Fruit fly (Drosophila melanogaster) whole organism, embryonic: ENCODE data around the gene ago.

Experiments
- Adf1 ChIP-seq: fragments of 200-800 bp; sonication (Bioruptor generic); IDR thresholded peaks from 2 replicates; pipeline ENCODE4 v1.3.6; 2022; ENCODE audit warnings: missing biosample characterization, missing genetic modification characterization
- CG10543 ChIP-seq: fragments of 200-800 bp; sonication (Bioruptor generic); optimal IDR thresholded peaks from 3 replicates; lab custom pipeline; 2017; ENCODE audit warnings: missing biosample characterization, mild to moderate bottlenecking, missing genetic modification characterization, moderate library complexity
- CG11247 ChIP-seq: fragments of 200-800 bp; sonication (Bioruptor generic); IDR thresholded peaks from 2 replicates; pipeline ENCODE4 v1.3.6; 2022; ENCODE audit warnings: missing biosample characterization, missing genetic modification characterization
- CG12104 ChIP-seq: fragments of 200-800 bp; sonication (Bioruptor generic); optimal IDR thresholded peaks from 3 replicates; lab custom pipeline; 2016; ENCODE audit warnings: missing biosample characterization, missing genetic modification characterization
- CG14710 ChIP-seq: fragments of 200-800 bp; sonication (Bioruptor generic); optimal IDR thresholded peaks from 3 replicates; lab custom pipeline; 2019; ENCODE audit warnings: missing biosample characterization, mild to moderate bottlenecking, missing genetic modification characterization, moderate library complexity
- CG15601 ChIP-seq: fragments of 200-800 bp; sonication (Bioruptor generic); optimal IDR thresholded peaks from 3 replicates; lab custom pipeline; 2019; ENCODE audit warnings: missing biosample characterization, mild to moderate bottlenecking, missing genetic modification characterization, moderate library complexity
- CG17328 ChIP-seq: fragments of 200-800 bp; sonication (Bioruptor generic); IDR thresholded peaks from 2 replicates; pipeline ENCODE4 v1.3.6; 2022; ENCODE audit warnings: missing biosample characterization, missing genetic modification characterization
- CG17385 ChIP-seq: fragments of 200-800 bp; sonication (Bioruptor generic); optimal IDR thresholded peaks from 3 replicates; lab custom pipeline; 2018; ENCODE audit warnings: missing biosample characterization, mild to moderate bottlenecking, missing genetic modification characterization
- CG17802 ChIP-seq: fragments of 200-800 bp; sonication (Bioruptor generic); optimal IDR thresholded peaks from 2 replicates; lab custom pipeline; 2018; ENCODE audit warnings: missing biosample characterization, mild to moderate bottlenecking, missing genetic modification characterization, moderate library complexity
- CG17829 ChIP-seq: fragments of 200-800 bp; optimal IDR thresholded peaks from 2 replicates; lab custom pipeline; 2019; ENCODE audit warnings: missing biosample characterization, mild to moderate bottlenecking, missing genetic modification characterization, moderate library complexity
- CG18599 ChIP-seq: fragments of 200-800 bp; sonication (Bioruptor generic); optimal IDR thresholded peaks from 3 replicates; lab custom pipeline; 2017; ENCODE audit warnings: missing biosample characterization, missing genetic modification characterization, mild to moderate bottlenecking, moderate library complexity, missing genetic modification reagents
- CG2116 ChIP-seq: fragments of 200-800 bp; sonication (Bioruptor generic); optimal IDR thresholded peaks from 3 replicates; lab custom pipeline; 2018; ENCODE audit warnings: missing biosample characterization, mild to moderate bottlenecking, missing genetic modification characterization
- CG31224 ChIP-seq: fragments of 200-800 bp; sonication (Bioruptor generic); IDR thresholded peaks from 2 replicates; pipeline ENCODE4 v1.3.6; 2022; ENCODE audit warnings: missing biosample characterization, missing genetic modification characterization
- CG3995 ChIP-seq: fragments of 200-800 bp; sonication (Bioruptor generic); optimal IDR thresholded peaks from 3 replicates; lab custom pipeline; 2016; ENCODE audit warnings: missing biosample characterization, missing genetic modification characterization
- CG4328 ChIP-seq: fragments of 200-800 bp; sonication (Bioruptor generic); optimal IDR thresholded peaks from 3 replicates; lab custom pipeline; 2017; ENCODE audit warnings: missing biosample characterization, missing genetic modification reagents, missing genetic modification characterization
- CG4424 ChIP-seq: fragments of 200-800 bp; sonication (Bioruptor generic); optimal IDR thresholded peaks from 3 replicates; lab custom pipeline; 2016; ENCODE audit warnings: missing biosample characterization, missing genetic modification characterization
- CG6791 ChIP-seq: fragments of 200-800 bp; sonication (Bioruptor generic); IDR thresholded peaks from 3 replicates; pipeline ENCODE4 v1.3.6; 2022; ENCODE audit warnings: missing biosample characterization, missing genetic modification characterization; ENCODE audit not compliant: partially characterized antibody
- CG6813 ChIP-seq: fragments of 200-800 bp; sonication (Bioruptor generic); optimal IDR thresholded peaks from 2 replicates; lab custom pipeline; 2017; ENCODE audit warnings: missing biosample characterization, missing genetic modification characterization, mild to moderate bottlenecking, moderate library complexity, missing genetic modification reagents
- CG8359 ChIP-seq: fragments of 200-800 bp; sonication (Bioruptor generic); optimal IDR thresholded peaks from 2 replicates; lab custom pipeline; 2017; ENCODE audit warnings: missing biosample characterization, mild to moderate bottlenecking, missing genetic modification characterization, borderline replicate concordance
- CG8388 ChIP-seq: fragments of 200-800 bp; sonication (Bioruptor generic); optimal IDR thresholded peaks from 2 replicates; lab custom pipeline; 2019; ENCODE audit warnings: missing biosample characterization, mild to moderate bottlenecking, missing genetic modification characterization, moderate library complexity
- CG8765 ChIP-seq: fragments of 200-800 bp; sonication (Bioruptor generic); IDR thresholded peaks from 2 replicates; pipeline ENCODE4 v1.3.6; 2022; ENCODE audit warnings: missing biosample characterization, missing genetic modification characterization
- CG9876 ChIP-seq: fragments of 200-800 bp; sonication (Bioruptor generic); optimal IDR thresholded peaks from 2 replicates; lab custom pipeline; 2016; ENCODE audit warnings: missing biosample characterization, missing genetic modification characterization
- Doc2 ChIP-seq: fragments of 200-800 bp; sonication (Bioruptor generic); IDR thresholded peaks from 2 replicates; pipeline ENCODE4 v1.3.6; 2022; ENCODE audit warnings: missing biosample characterization, missing genetic modification characterization
- Fer2 ChIP-seq: fragments of 200-800 bp; sonication (Bioruptor generic); optimal IDR thresholded peaks from 2 replicates; lab custom pipeline; 2018; ENCODE audit warnings: missing biosample characterization, mild to moderate bottlenecking, missing genetic modification characterization, moderate library complexity
- Hr3 ChIP-seq: fragments of 200-800 bp; sonication (Bioruptor generic); optimal IDR thresholded peaks from 3 replicates; lab custom pipeline; 2016; ENCODE audit warnings: missing biosample characterization, missing genetic modification characterization
- Kr ChIP-seq: fragments of 200-800 bp; sonication (Bioruptor generic); optimal IDR thresholded peaks from 2 replicates; lab custom pipeline; 2017; ENCODE audit warnings: missing biosample characterization, mild to moderate bottlenecking, missing genetic modification characterization
- Meics ChIP-seq: fragments of 200-800 bp; sonication (Bioruptor generic); optimal IDR thresholded peaks from 2 replicates; lab custom pipeline; 2017; ENCODE audit warnings: missing biosample characterization, mild to moderate bottlenecking, missing genetic modification characterization
- Mes4 ChIP-seq: fragments of 200-800 bp; sonication (Bioruptor generic); optimal IDR thresholded peaks from 2 replicates; lab custom pipeline; 2016; ENCODE audit warnings: missing biosample characterization, missing genetic modification characterization
- Oaz ChIP-seq: fragments of 200-800 bp; sonication (Bioruptor generic); IDR thresholded peaks from 2 replicates; pipeline ENCODE4 v1.3.6; 2022; ENCODE audit warnings: missing biosample characterization, missing genetic modification characterization
- PHDP ChIP-seq: fragments of 200-800 bp; sonication (Bioruptor generic); optimal IDR thresholded peaks from 3 replicates; lab custom pipeline; 2018; ENCODE audit warnings: missing biosample characterization, mild to moderate bottlenecking, missing genetic modification characterization, moderate library complexity
- Sox100B ChIP-seq: fragments of 200-800 bp; sonication (Bioruptor generic); optimal IDR thresholded peaks from 3 replicates; lab custom pipeline; 2018; ENCODE audit warnings: missing biosample characterization, mild to moderate bottlenecking, missing genetic modification characterization
- bsh ChIP-seq, 2 experiments: fragments of 200-800 bp; sonication (Bioruptor generic); optimal IDR thresholded peaks; 2 replicates each; lab custom pipeline; 2017 to 2018; ENCODE audit warnings: mild to moderate bottlenecking in 2 of 2, missing biosample characterization in 2 of 2, missing genetic modification characterization in 2 of 2, moderate library complexity in 1 of 2
- chm ChIP-seq: fragments of 200-800 bp; sonication (Bioruptor generic); IDR thresholded peaks from 2 replicates; pipeline ENCODE4 v1.3.6; 2022; ENCODE audit warnings: missing biosample characterization, missing genetic modification characterization
- ci ChIP-seq: fragments of 200-800 bp; sonication (Bioruptor generic); IDR thresholded peaks from 3 replicates; pipeline ENCODE4 v1.3.6; 2022; ENCODE audit warnings: missing biosample characterization, missing genetic modification characterization
- da ChIP-seq: fragments of 200-800 bp; sonication (Bioruptor generic); optimal IDR thresholded peaks from 2 replicates; lab custom pipeline; 2016; ENCODE audit warnings: missing biosample characterization, missing genetic modification characterization
- dan ChIP-seq: fragments of 200-800 bp; sonication (Bioruptor generic); IDR thresholded peaks from 2 replicates; pipeline ENCODE4 v1.3.6; 2022; ENCODE audit warnings: missing biosample characterization, missing genetic modification characterization
- dpn ChIP-seq, 2 experiments: fragments of 200-800 bp; sonication (Bioruptor generic); optimal IDR thresholded peaks; 3 replicates each; lab custom pipeline; 2016; ENCODE audit warnings: missing biosample characterization in 2 of 2, missing genetic modification characterization in 2 of 2
- gro ChIP-seq: fragments of 200-800 bp; sonication (Bioruptor generic); optimal IDR thresholded peaks from 2 replicates; lab custom pipeline; 2016; ENCODE audit warnings: missing biosample characterization, missing genetic modification characterization
- hb ChIP-seq: fragments of 200-800 bp; sonication (Bioruptor generic); IDR thresholded peaks from 3 replicates; pipeline ENCODE4 v1.3.6; 2022; ENCODE audit warnings: missing biosample characterization, missing genetic modification characterization; ENCODE audit not compliant: partially characterized antibody
- hth ChIP-seq: fragments of >200 bp; optimal IDR thresholded peaks from 2 replicates; lab custom pipeline; 2017; ENCODE audit warnings: inconsistent platforms
- insv ChIP-seq, 2 experiments: fragments of 200-800 bp; sonication (Bioruptor generic); optimal IDR thresholded peaks; 3 replicates each; lab custom pipeline; 2016 to 2018; ENCODE audit warnings: missing biosample characterization in 2 of 2, missing genetic modification characterization in 2 of 2
- lmd ChIP-seq: fragments of 200-800 bp; sonication (Bioruptor generic); IDR thresholded peaks from 2 replicates; pipeline ENCODE4 v1.3.6; 2022; ENCODE audit warnings: missing biosample characterization, missing genetic modification characterization
- lola ChIP-seq, 3 experiments: fragments of >200 bp in 2 of 3; fragments of 200-800 bp in 1 of 3; sonication (Bioruptor generic) in 1 of 3; optimal IDR thresholded peaks; 2 replicates each; lab custom pipeline; 2017 to 2019; ENCODE audit warnings: missing biosample characterization in 3 of 3, missing genetic modification characterization in 3 of 3, mild to moderate bottlenecking in 1 of 3, moderate library complexity in 1 of 3
- maf-S ChIP-seq: fragments of 200-800 bp; sonication (Bioruptor generic); optimal IDR thresholded peaks from 2 replicates; lab custom pipeline; 2016; ENCODE audit warnings: missing biosample characterization, missing genetic modification characterization
- nerfin-2 ChIP-seq: fragments of 200-800 bp; sonication (Bioruptor generic); IDR thresholded peaks from 2 replicates; pipeline ENCODE4 v1.3.6; 2022; ENCODE audit warnings: missing biosample characterization, missing genetic modification characterization; ENCODE audit not compliant: partially characterized antibody
- pros ChIP-seq: fragments of 200-800 bp; sonication (Bioruptor generic); optimal IDR thresholded peaks from 3 replicates; lab custom pipeline; 2019; ENCODE audit warnings: missing biosample characterization, mild to moderate bottlenecking, missing genetic modification characterization, moderate library complexity
- stc ChIP-seq: fragments of 200-800 bp; sonication (Bioruptor generic); IDR thresholded peaks from 2 replicates; pipeline ENCODE4 v1.3.6; 2022; ENCODE audit warnings: missing biosample characterization, missing genetic modification characterization
- tll ChIP-seq, 2 experiments: fragments of 200-800 bp in 1 of 2; fragments of >200 bp in 1 of 2; sonication (Bioruptor generic) in 1 of 2; optimal IDR thresholded peaks; 2 replicates each; lab custom pipeline; 2017 to 2019; ENCODE audit warnings: missing biosample characterization in 2 of 2, missing genetic modification characterization in 2 of 2, mild to moderate bottlenecking in 1 of 2, moderate library complexity in 1 of 2
- yki ChIP-seq: fragments of >200 bp; optimal IDR thresholded peaks from 3 replicates; lab custom pipeline; 2018

ago gene

dm6 chr3L:4252121-4252861 is 1.8 kb downstream of the ago start:
- no peak for TF ChIP-seq hb
- TF ChIP-seq CG8388 (GFP tag; lab: Kevin White, UChicago) = no peak
- TF ChIP-seq CG17328 (GFP tag; lab: Robert Waterston, UW) = no peak
- TF ChIP-seq CG3995 (GFP tag; lab: Kevin White, UChicago) = peak; percentile 92
- TF ChIP-seq CG17802 (tag; lab: Kevin White, UChicago) = no peak
- peak; percentile 91 for TF ChIP-seq CG17385 (GFP tag; lab: Kevin White, UChicago)
- no peak for TF ChIP-seq CG10543 (GFP tag; lab: Kevin White, UChicago)
- no peak for TF ChIP-seq hth (lab: Kevin White, UChicago)
- TF ChIP-seq bsh (GFP tag; optimal IDR thresholded peaks at IDR 0.05; lab: Kevin White, UChicago) = no peak
- peak; percentile 2 for TF ChIP-seq CG17829 (tag; lab: Kevin White, UChicago)
- no peak for TF ChIP-seq Fer2 (tag; lab: Kevin White, UChicago)
- no peak for TF ChIP-seq yki
- TF ChIP-seq Hr3 = no peak
- no peak for TF ChIP-seq CG2116
- no peak for TF ChIP-seq Meics (GFP tag; lab: Kevin White, UChicago)
- no peak for TF ChIP-seq CG18599 (GFP tag; lab: Kevin White, UChicago)
- TF ChIP-seq CG9876 (GFP tag; lab: Kevin White, UChicago) = no peak
- no peak for TF ChIP-seq CG14710 (tag; lab: Kevin White, UChicago)
- TF ChIP-seq CG6791 = no peak
- no peak for TF ChIP-seq CG6813 (GFP tag; lab: Kevin White, UChicago)
- no peak for TF ChIP-seq maf-S
- TF ChIP-seq gro (GFP tag; lab: Kevin White, UChicago) = no peak
- no peak for TF ChIP-seq dan
- no peak for TF ChIP-seq CG31224 (GFP tag; lab: Robert Waterston, UW)
- no peak for TF ChIP-seq chm (GFP tag; lab: Robert Waterston, UW)
- TF ChIP-seq PHDP (tag; lab: Kevin White, UChicago) = no peak
- no peak for TF ChIP-seq stc (GFP tag; lab: Robert Waterston, UW)
- TF ChIP-seq insv (GFP tag; optimal IDR thresholded peaks at IDR 0.05; lab: Kevin White, UChicago) = no peak
- TF ChIP-seq CG12104 (GFP tag; lab: Kevin White, UChicago) = no peak
- no peak for TF ChIP-seq dpn (GFP tag; optimal IDR thresholded peaks at IDR 0.05; lab: Kevin White, UChicago)
- no peak for TF ChIP-seq CG8765 (GFP tag; lab: Robert Waterston, UW)
- TF ChIP-seq ci (GFP tag; lab: Robert Waterston, UW) = 0 out of 3 replicates have a peak, but pooled peaks have one; percentile 24
- no peak for TF ChIP-seq Oaz (GFP tag; lab: Robert Waterston, UW)
- peak in 1 of 3 experiments; percentile 8 for TF ChIP-seq lola (GFP tag; optimal IDR thresholded peaks at IDR 0.05; lab: Kevin White, UChicago)
- no peak for TF ChIP-seq nerfin-2 (GFP tag; lab: Robert Waterston, UW)
- TF ChIP-seq Adf1 (GFP tag; lab: Robert Waterston, UW) = no peak
- no peak for TF ChIP-seq CG4424 (GFP tag; lab: Kevin White, UChicago)
- TF ChIP-seq CG8359 = no peak
- no peak for TF ChIP-seq Sox100B (GFP tag; lab: Kevin White, UChicago)
- no peak for TF ChIP-seq CG15601 (tag; lab: Kevin White, UChicago)
- no peak for TF ChIP-seq Kr (GFP tag; lab: Kevin White, UChicago)
- TF ChIP-seq Doc2 = no peak
- no peak for TF ChIP-seq CG11247 (GFP tag; lab: Robert Waterston, UW)
- TF ChIP-seq Mes4 = no peak
- TF ChIP-seq CG4328 = no peak
- peak; percentile 90 for TF ChIP-seq pros
- no peak for TF ChIP-seq lmd
- TF ChIP-seq da (GFP tag; lab: Kevin White, UChicago) = no peak
- TF ChIP-seq tll (GFP tag; optimal IDR thresholded peaks at IDR 0.05; lab: Kevin White, UChicago) = peak; percentile 23 to 75
